Worm (Caenorhabditis elegans) whole organism, midembryonic: Measurements from ENCODE around the gene amdh-1.

Experiments used
- tab-1 ChIP-seq: fragments of 200-800 bp; sonication (Bioruptor generic); IDR thresholded peaks from 2 replicates; pipeline ENCODE4 v1.3.6; 2022; ENCODE audit warnings: missing genetic modification characterization, missing compliant biosample characterization
- ztf-23 ChIP-seq: fragments of 200-800 bp; sonication (Bioruptor generic); IDR thresholded peaks from 2 replicates; pipeline ENCODE4 v1.3.6; 2022; ENCODE audit warnings: missing genetic modification reagents, missing genetic modification characterization, missing compliant biosample characterization

DNA sequence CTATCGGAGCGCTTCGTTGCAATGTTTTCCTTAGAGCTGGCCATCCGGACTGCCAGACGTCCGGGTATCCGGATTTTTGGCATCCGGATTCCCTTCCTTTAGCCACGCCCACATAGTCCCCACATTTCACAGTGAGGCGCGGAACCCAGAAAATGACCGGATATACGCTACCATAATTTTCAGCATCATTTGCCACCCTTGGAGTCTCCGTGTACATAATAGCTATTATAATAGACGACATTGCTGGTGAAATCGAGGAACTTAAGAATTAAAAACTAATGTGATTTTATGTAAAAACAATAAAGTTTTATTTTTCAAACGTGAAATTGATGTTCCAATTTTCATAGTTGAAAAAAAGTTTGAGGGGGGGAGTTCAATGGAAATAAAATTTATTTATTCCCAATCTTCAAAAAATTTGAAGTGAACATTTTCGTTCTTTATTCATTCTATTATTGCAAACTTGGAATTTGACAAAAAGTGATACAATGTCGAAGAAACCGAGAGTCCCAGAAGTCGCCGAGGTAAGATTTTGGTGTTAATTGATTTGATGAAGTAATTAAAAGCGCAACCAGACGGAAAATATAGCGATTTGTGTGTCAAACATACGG is 41.3 kb upstream of the amdh-1 start:
- TF ChIP-seq ztf-23 (GFP tag; lab: Robert Waterston, UW) (no peak), tab-1 (GFP tag; lab: Robert Waterston, UW) (no peak)
